Fruit fly (Drosophila melanogaster) S2 (cell line): ENCODE data around the gene CG14879.

Experiments used
- CG8478 ChIP-seq: fragments of >200 bp; optimal IDR thresholded peaks from 2 replicates; lab custom pipeline; 2018
- CTCF ChIP-seq, 2 experiments: fragments of >200 bp; optimal IDR thresholded peaks; 2 replicates each; lab custom pipeline; 2018

dm6 chr3R:16347626-16348264 lies 1.3 kb downstream of the CG14879 start:
- no peak for TF ChIP-seq CTCF (optimal IDR thresholded peaks at IDR 0.05; lab: Kevin White, UChicago)
- TF ChIP-seq CG8478 (lab: Kevin White, UChicago), result no peak
